Worm (Caenorhabditis elegans) whole organism, midembryonic: ENCODE data around the gene ugt-42.

Experiments
- T22C8.4 ChIP-seq: fragments of 200-800 bp; sonication (Bioruptor generic); IDR thresholded peaks from 2 replicates; pipeline ENCODE4 v1.3.6; 2022; ENCODE audit warnings: missing genetic modification characterization, missing compliant biosample characterization
- flt-1 ChIP-seq: fragments of 200-800 bp; sonication (Bioruptor generic); IDR thresholded peaks from 2 replicates; pipeline ENCODE4 v1.3.6; 2022; ENCODE audit warnings: missing genetic modification characterization, missing compliant biosample characterization
- med-1 ChIP-seq: sonication (generic microtip); optimal IDR thresholded peaks from 2 replicates; lab custom pipeline; 2017; ENCODE audit warnings: missing genetic modification characterization, mild to moderate bottlenecking, missing compliant biosample characterization, antibody characterized with exemption, missing genetic modification reagents; ENCODE audit not compliant: insufficient read depth
- ztf-29 ChIP-seq: fragments of 200-800 bp; sonication (Bioruptor generic); IDR thresholded peaks from 2 replicates; pipeline ENCODE4 v1.3.6; 2022; ENCODE audit warnings: missing genetic modification reagents, missing genetic modification characterization, missing compliant biosample characterization

DNA sequence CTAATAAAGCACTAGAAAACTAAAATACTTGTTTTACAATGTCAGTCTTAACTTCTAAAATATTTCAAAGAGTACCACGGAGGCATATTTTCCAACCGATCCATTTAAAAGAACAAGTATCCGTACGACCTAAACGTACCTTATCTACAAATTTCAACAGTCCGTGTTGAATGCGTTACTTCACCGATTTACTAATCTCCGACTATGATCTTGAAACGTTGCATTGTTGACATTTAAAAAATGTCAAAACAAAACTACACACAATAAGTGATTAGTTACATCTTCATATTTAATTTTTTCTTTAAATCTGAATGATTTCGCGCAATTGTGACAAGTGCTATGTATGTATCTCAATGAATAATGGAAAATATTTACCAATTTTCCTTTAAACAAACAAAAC is 49.2 kb upstream of the ugt-42 start:
- TF ChIP-seq T22C8.4 (GFP tag; lab: Robert Waterston, UW) (no peak), flt-1 (GFP tag; lab: Robert Waterston, UW) (no peak), ztf-29 (no peak), med-1 (GFP tag; lab: Kevin White, UChicago) (no peak)
